Fruit fly (Drosophila melanogaster) whole organism, embryonic: ENCODE results near the gene GAPsec.

ENCODE experiments used
- CTCF ChIP-seq: fragments of 200-800 bp; sonication (Bioruptor generic); optimal IDR thresholded peaks from 2 replicates; lab custom pipeline; 2017; ENCODE audit warnings: missing biosample characterization, mild to moderate bottlenecking, missing genetic modification characterization, moderate library complexity
- h ChIP-seq: fragments of >200 bp; optimal IDR thresholded peaks from 2 replicates; lab custom pipeline; 2017
- pzg ChIP-seq: fragments of 200-800 bp; sonication (Bioruptor generic); optimal IDR thresholded peaks from 3 replicates; lab custom pipeline; 2018; ENCODE audit warnings: missing biosample characterization, mild to moderate bottlenecking, missing genetic modification characterization, moderate library complexity

GAPsec gene

DNA sequence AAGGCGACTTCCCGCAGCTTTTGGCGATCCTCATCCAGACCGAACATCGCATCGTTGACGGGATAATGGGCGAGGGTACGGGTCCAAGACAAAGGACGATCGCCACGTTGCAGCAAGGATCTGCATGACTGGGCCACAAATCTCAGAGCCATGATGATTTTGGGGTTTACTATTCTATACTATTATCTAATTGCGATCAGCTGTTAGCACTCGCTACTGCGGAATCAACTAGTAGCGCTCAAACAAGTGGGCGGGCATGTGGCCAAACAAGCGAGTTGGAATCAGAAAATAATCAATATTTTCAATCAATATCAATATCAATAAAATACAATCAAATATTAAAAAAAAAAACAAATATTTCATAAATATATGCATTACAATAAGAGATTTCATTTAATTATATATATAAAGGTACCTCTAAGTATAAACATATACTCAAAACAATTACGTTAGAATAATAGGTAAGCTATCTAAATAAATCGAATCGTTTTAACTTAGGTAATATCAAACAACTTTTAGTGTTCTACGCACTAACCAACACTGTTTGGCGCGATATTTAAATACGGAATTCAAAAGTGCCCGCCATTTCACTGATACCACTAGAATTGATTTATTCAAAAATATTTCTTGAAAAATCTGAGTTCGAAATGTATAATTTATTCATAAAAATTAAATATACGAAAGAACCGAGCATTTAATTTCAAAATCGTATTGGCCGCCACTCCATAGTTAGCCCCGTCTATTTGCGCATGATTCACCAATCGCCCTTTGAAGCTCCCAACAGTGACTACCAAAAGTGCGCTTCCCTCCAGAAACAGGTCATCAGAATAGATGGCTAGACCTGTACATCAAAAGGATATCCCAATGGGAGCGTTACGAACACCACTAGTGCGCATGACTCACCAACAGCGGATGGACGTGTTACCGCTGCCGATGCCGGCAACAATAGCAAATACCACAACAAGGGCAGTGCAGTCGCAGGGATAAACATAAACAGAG, 47.6 kb downstream of the GAPsec start, which contains the start of the genes CG6638 and CG43078 (continued):
- TF ChIP-seq h (lab: Kevin White, UChicago) (no peak), CTCF (GFP tag; lab: Kevin White, UChicago) (no peak), pzg (GFP tag; lab: Kevin White, UChicago) (peak; percentile 23)
